Fruit fly (Drosophila melanogaster) whole organism, prepupa: ENCODE results near the gene Mrp4.

Experiments used
- Blimp-1 ChIP-seq: fragments of 200-800 bp; sonication (Bioruptor generic); optimal IDR thresholded peaks from 3 replicates; lab custom pipeline; 2017; ENCODE audit warnings: missing biosample characterization, missing genetic modification characterization, mild to moderate bottlenecking, moderate library complexity, missing genetic modification reagents
- CG11294 ChIP-seq: fragments of 200-800 bp; sonication (Bioruptor generic); IDR thresholded peaks from 2 replicates; pipeline ENCODE4 v1.3.6; 2022; ENCODE audit warnings: missing biosample characterization, missing genetic modification characterization
- CG11762 ChIP-seq: fragments of 200-800 bp; sonication (Bioruptor generic); optimal IDR thresholded peaks from 3 replicates; lab custom pipeline; 2016; ENCODE audit warnings: missing biosample characterization, missing genetic modification characterization; ENCODE audit not compliant: insufficient read depth
- CG11902 ChIP-seq: fragments of 200-800 bp; sonication (Bioruptor generic); optimal IDR thresholded peaks from 3 replicates; lab custom pipeline; 2016; ENCODE audit warnings: missing biosample characterization, missing genetic modification characterization
- CG15336 ChIP-seq: fragments of 200-800 bp; sonication (Bioruptor generic); IDR thresholded peaks from 2 replicates; pipeline ENCODE4 v1.3.6; 2022; ENCODE audit warnings: missing biosample characterization, missing genetic modification characterization
- CG16779 ChIP-seq: fragments of 200-800 bp; sonication (Bioruptor generic); optimal IDR thresholded peaks from 3 replicates; lab custom pipeline; 2017; ENCODE audit warnings: missing biosample characterization, mild to moderate bottlenecking, missing genetic modification characterization
- CG3032 ChIP-seq: fragments of 200-800 bp; optimal IDR thresholded peaks from 2 replicates; lab custom pipeline; 2019; ENCODE audit warnings: missing biosample characterization, mild to moderate bottlenecking, missing genetic modification characterization, moderate library complexity
- CG31627 ChIP-seq: fragments of 200-800 bp; sonication (Bioruptor generic); optimal IDR thresholded peaks from 3 replicates; lab custom pipeline; 2016; ENCODE audit warnings: missing biosample characterization, missing genetic modification characterization
- CG34406 ChIP-seq: fragments of 200-800 bp; sonication (Bioruptor generic); optimal IDR thresholded peaks from 3 replicates; lab custom pipeline; 2016; ENCODE audit warnings: missing biosample characterization, missing genetic modification characterization
- CG3919 ChIP-seq: fragments of 200-800 bp; sonication (Bioruptor generic); optimal IDR thresholded peaks from 3 replicates; lab custom pipeline; 2016; ENCODE audit warnings: missing biosample characterization, missing genetic modification characterization
- CG4318 ChIP-seq: fragments of 200-800 bp; sonication (Bioruptor generic); optimal IDR thresholded peaks from 3 replicates; lab custom pipeline; 2017; ENCODE audit warnings: missing biosample characterization, mild to moderate bottlenecking, missing genetic modification characterization
- CG6276 ChIP-seq: fragments of 200-800 bp; sonication (Bioruptor generic); optimal IDR thresholded peaks from 2 replicates; lab custom pipeline; 2017; ENCODE audit warnings: missing biosample characterization, mild to moderate bottlenecking, missing genetic modification characterization
- CG6792 ChIP-seq: fragments of 200-800 bp; sonication (Bioruptor generic); optimal IDR thresholded peaks from 3 replicates; lab custom pipeline; 2016; ENCODE audit warnings: missing biosample characterization, missing genetic modification characterization
- CG6808 ChIP-seq: fragments of 200-800 bp; sonication (Bioruptor generic); optimal IDR thresholded peaks from 3 replicates; lab custom pipeline; 2017; ENCODE audit warnings: missing biosample characterization, missing genetic modification characterization, mild to moderate bottlenecking, moderate library complexity, missing genetic modification reagents
- CG7368 ChIP-seq: fragments of 200-800 bp; sonication (Bioruptor generic); optimal IDR thresholded peaks from 3 replicates; lab custom pipeline; 2016; ENCODE audit warnings: missing biosample characterization, missing genetic modification characterization
- CG8319 ChIP-seq: fragments of 200-800 bp; sonication (Bioruptor generic); optimal IDR thresholded peaks from 3 replicates; lab custom pipeline; 2016; ENCODE audit warnings: missing biosample characterization, missing genetic modification characterization
- CG8632 ChIP-seq: fragments of 200-800 bp; sonication (Bioruptor generic); optimal IDR thresholded peaks from 3 replicates; lab custom pipeline; 2016; ENCODE audit warnings: missing biosample characterization, missing genetic modification characterization
- CG9139 ChIP-seq: fragments of 200-800 bp; sonication (Bioruptor generic); optimal IDR thresholded peaks from 3 replicates; lab custom pipeline; 2017; ENCODE audit warnings: missing biosample characterization, mild to moderate bottlenecking, missing genetic modification characterization
- Eip75B ChIP-seq: fragments of 200-800 bp; sonication (Bioruptor generic); optimal IDR thresholded peaks from 3 replicates; lab custom pipeline; 2016; ENCODE audit warnings: missing biosample characterization, missing genetic modification characterization
- Eip93F ChIP-seq: fragments of 200-800 bp; sonication (Bioruptor generic); optimal IDR thresholded peaks from 2 replicates; lab custom pipeline; 2016; ENCODE audit warnings: missing biosample characterization, mild to moderate bottlenecking, missing genetic modification characterization
- Ets21C ChIP-seq: fragments of 200-800 bp; sonication (Bioruptor generic); optimal IDR thresholded peaks from 3 replicates; lab custom pipeline; 2016; ENCODE audit warnings: missing biosample characterization, missing genetic modification characterization
- Ets96B ChIP-seq: fragments of 200-800 bp; optimal IDR thresholded peaks from 2 replicates; lab custom pipeline; 2019; ENCODE audit warnings: missing biosample characterization, mild to moderate bottlenecking, missing genetic modification characterization, moderate library complexity
- Gug ChIP-seq: fragments of 200-800 bp; sonication (Bioruptor generic); IDR thresholded peaks from 2 replicates; pipeline ENCODE4 v1.3.6; 2022; ENCODE audit warnings: missing biosample characterization, missing genetic modification characterization
- Hr39 ChIP-seq: fragments of 200-800 bp; sonication (Bioruptor generic); optimal IDR thresholded peaks from 2 replicates; lab custom pipeline; 2016; ENCODE audit warnings: missing biosample characterization, missing genetic modification characterization
- Lpt ChIP-seq: fragments of 200-800 bp; sonication (Bioruptor generic); optimal IDR thresholded peaks from 3 replicates; lab custom pipeline; 2016; ENCODE audit warnings: missing biosample characterization, missing genetic modification characterization
- Met ChIP-seq: fragments of 200-800 bp; sonication (Bioruptor generic); optimal IDR thresholded peaks from 3 replicates; lab custom pipeline; 2016; ENCODE audit warnings: missing biosample characterization, missing genetic modification characterization
- OdsH ChIP-seq: fragments of 200-800 bp; sonication (Bioruptor generic); optimal IDR thresholded peaks from 3 replicates; lab custom pipeline; 2016; ENCODE audit warnings: missing biosample characterization, missing genetic modification characterization
- Smox ChIP-seq: fragments of 200-800 bp; sonication (Bioruptor generic); optimal IDR thresholded peaks from 3 replicates; lab custom pipeline; 2016; ENCODE audit warnings: missing biosample characterization, missing genetic modification characterization
- Sox14 ChIP-seq: fragments of 200-800 bp; sonication (Bioruptor generic); optimal IDR thresholded peaks from 3 replicates; lab custom pipeline; 2016; ENCODE audit warnings: missing biosample characterization, missing genetic modification characterization
- Sox15 ChIP-seq: fragments of 200-800 bp; sonication (Bioruptor generic); optimal IDR thresholded peaks from 3 replicates; lab custom pipeline; 2016; ENCODE audit warnings: missing biosample characterization, missing genetic modification characterization
- acj6 ChIP-seq: fragments of 200-800 bp; sonication (Bioruptor generic); optimal IDR thresholded peaks from 3 replicates; lab custom pipeline; 2016; ENCODE audit warnings: missing biosample characterization, missing genetic modification characterization
- cyc ChIP-seq: fragments of 200-800 bp; sonication (Bioruptor generic); optimal IDR thresholded peaks from 3 replicates; lab custom pipeline; 2016; ENCODE audit warnings: missing biosample characterization, missing genetic modification characterization
- dac ChIP-seq: fragments of 200-800 bp; sonication (Bioruptor generic); optimal IDR thresholded peaks from 2 replicates; lab custom pipeline; 2017; ENCODE audit warnings: missing biosample characterization, mild to moderate bottlenecking, missing genetic modification characterization
- dsx ChIP-seq: fragments of 200-800 bp; optimal IDR thresholded peaks from 3 replicates; lab custom pipeline; 2019; ENCODE audit warnings: missing biosample characterization, mild to moderate bottlenecking, missing genetic modification characterization, moderate library complexity; ENCODE audit not compliant: poor library complexity, severe bottlenecking
- eg ChIP-seq: fragments of 200-800 bp; sonication (Bioruptor generic); IDR thresholded peaks from 3 replicates; pipeline ENCODE4 v1.3.6; 2022; ENCODE audit warnings: missing biosample characterization, missing genetic modification characterization
- esn ChIP-seq: fragments of 200-800 bp; sonication (Bioruptor generic); optimal IDR thresholded peaks from 2 replicates; lab custom pipeline; 2016; ENCODE audit warnings: missing biosample characterization, mild to moderate bottlenecking, missing genetic modification characterization, moderate library complexity
- fd59A ChIP-seq: fragments of 200-800 bp; sonication (Bioruptor generic); optimal IDR thresholded peaks from 2 replicates; lab custom pipeline; 2017; ENCODE audit warnings: missing biosample characterization, mild to moderate bottlenecking, missing genetic modification characterization, missing genetic modification reagents
- fd85E ChIP-seq: fragments of 200-800 bp; sonication (Bioruptor generic); optimal IDR thresholded peaks from 3 replicates; lab custom pipeline; 2016; ENCODE audit warnings: missing biosample characterization, missing genetic modification characterization
- lz ChIP-seq: fragments of 200-800 bp; sonication (Bioruptor generic); optimal IDR thresholded peaks from 3 replicates; lab custom pipeline; 2016; ENCODE audit warnings: missing biosample characterization, missing genetic modification characterization
- net ChIP-seq: fragments of 200-800 bp; sonication (Bioruptor generic); optimal IDR thresholded peaks from 3 replicates; lab custom pipeline; 2016; ENCODE audit warnings: missing biosample characterization, missing genetic modification characterization
- pdm3 ChIP-seq: fragments of 200-800 bp; sonication (Bioruptor generic); optimal IDR thresholded peaks from 3 replicates; lab custom pipeline; 2016; ENCODE audit warnings: missing biosample characterization, missing genetic modification characterization
- spab ChIP-seq: fragments of 200-800 bp; sonication (Bioruptor generic); optimal IDR thresholded peaks from 2 replicates; lab custom pipeline; 2017; ENCODE audit warnings: missing biosample characterization, mild to moderate bottlenecking, missing genetic modification characterization, missing genetic modification reagents
- ss ChIP-seq, 2 experiments: fragments of 200-800 bp; sonication (Bioruptor generic); optimal IDR thresholded peaks; 2 replicates in 1 of 2; 3 replicates in 1 of 2; lab custom pipeline; 2017 to 2018; ENCODE audit warnings: mild to moderate bottlenecking in 2 of 2, missing biosample characterization in 2 of 2, missing genetic modification characterization in 2 of 2, moderate library complexity in 1 of 2
- topi ChIP-seq: fragments of 200-800 bp; sonication (Bioruptor generic); optimal IDR thresholded peaks from 3 replicates; lab custom pipeline; 2016; ENCODE audit warnings: missing biosample characterization, missing genetic modification characterization
- vri ChIP-seq: fragments of 200-800 bp; sonication (Bioruptor generic); optimal IDR thresholded peaks from 3 replicates; lab custom pipeline; 2016; ENCODE audit warnings: missing biosample characterization, mild to moderate bottlenecking, missing genetic modification characterization

The Mrp4 gene

DNA sequence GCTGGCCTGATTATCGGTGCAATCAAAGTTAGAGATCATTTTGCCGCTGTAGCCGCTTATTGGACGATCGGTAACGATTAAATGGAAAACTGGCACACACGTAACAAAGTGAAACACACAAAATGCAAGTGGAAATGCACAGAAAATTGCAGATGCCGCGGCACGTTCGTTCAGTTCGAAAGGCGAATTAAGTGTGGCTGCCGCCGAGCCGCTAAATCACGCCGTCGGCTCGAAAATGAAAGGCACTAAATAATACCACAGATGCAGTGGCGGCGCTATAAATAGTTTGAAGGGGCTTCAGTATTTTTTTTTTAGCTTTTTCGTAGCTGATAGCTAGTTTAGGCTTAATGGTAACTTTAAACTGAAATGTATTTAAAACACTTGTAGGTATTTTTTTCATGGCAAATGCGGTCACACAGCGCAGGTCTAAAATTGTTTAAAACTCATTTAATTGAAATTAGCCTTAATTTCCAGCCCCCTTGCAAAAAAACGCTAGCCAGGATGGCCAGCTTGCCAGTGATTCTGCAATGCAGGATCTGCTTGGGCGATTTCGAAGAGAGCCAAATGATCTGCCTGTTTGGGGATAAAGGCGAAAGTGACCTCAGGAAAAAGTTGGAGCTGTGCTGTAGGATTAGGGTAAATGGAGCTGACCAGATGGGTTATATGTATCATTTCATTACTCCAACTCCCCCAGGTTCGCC, 50.8 kb downstream of the Mrp4 start, which contains the start of the genes Jupiter and CG14710 (continued):
- TF ChIP-seq esn (GFP tag; lab: Kevin White, UChicago) (peak; percentile 56), CG11294 (GFP tag; lab: Robert Waterston, UW) (peak; percentile 57; the same call in 1 of the 2 replicates), Hr39 (GFP tag; lab: Kevin White, UChicago) (peak; percentile 65), acj6 (GFP tag; lab: Kevin White, UChicago) (peak; percentile 41), CG15336 (GFP tag; lab: Robert Waterston, UW) (no peak; the same call in 1 of the 2 replicates), net (GFP tag; lab: Kevin White, UChicago) (no peak), CG31627 (GFP tag; lab: Kevin White, UChicago) (peak; percentile 78), Lpt (GFP tag; lab: Kevin White, UChicago) (no peak), Ets96B (tag; lab: Kevin White, UChicago) (peak; percentile 19), Eip75B (no peak), CG16779 (tag; lab: Kevin White, UChicago) (no peak), CG3032 (tag; lab: Kevin White, UChicago) (peak; percentile 52), spab (GFP tag; lab: Kevin White, UChicago) (no peak), CG3919 (GFP tag; lab: Kevin White, UChicago) (peak; percentile 59), CG6808 (GFP tag; lab: Kevin White, UChicago) (no peak), vri (GFP tag; lab: Kevin White, UChicago) (no peak), Gug (GFP tag; lab: Robert Waterston, UW) (peak; percentile 50; the same call in 1 of the 2 replicates), CG6792 (peak; percentile 17), cyc (GFP tag; lab: Kevin White, UChicago) (peak; percentile 72), fd85E (GFP tag; lab: Kevin White, UChicago) (no peak), Blimp-1 (GFP tag; lab: Kevin White, UChicago) (no peak), ss (GFP tag; optimal IDR thresholded peaks at IDR 0.05; lab: Kevin White, UChicago) (peak; percentile 52 to 61), CG6276 (no peak), Sox15 (GFP tag; lab: Kevin White, UChicago) (peak; percentile 49), CG8632 (GFP tag; lab: Kevin White, UChicago) (no peak), CG9139 (GFP tag; lab: Kevin White, UChicago) (no peak), Met (GFP tag; lab: Kevin White, UChicago) (no peak), CG11902 (GFP tag; lab: Kevin White, UChicago) (peak; percentile 22)

- no peak for TF ChIP-seq CG8632 (GFP tag; lab: Kevin White, UChicago)
- no peak for TF ChIP-seq ss (GFP tag; optimal IDR thresholded peaks at IDR 0.05; lab: Kevin White, UChicago)
- TF ChIP-seq CG31627 (GFP tag; lab: Kevin White, UChicago) = peak; percentile 80
- peak; percentile 82 for TF ChIP-seq CG3032 (tag; lab: Kevin White, UChicago)
- peak; percentile 51 for TF ChIP-seq Eip93F
- peak; percentile 50 for TF ChIP-seq Lpt (GFP tag; lab: Kevin White, UChicago)
- peak; percentile 52 for TF ChIP-seq CG11902 (GFP tag; lab: Kevin White, UChicago)
- TF ChIP-seq topi (GFP tag; lab: Kevin White, UChicago) = no peak
- TF ChIP-seq CG34406 (GFP tag; lab: Kevin White, UChicago) = peak; percentile 78
- peak; percentile 65 for TF ChIP-seq CG11762 (GFP tag; lab: Kevin White, UChicago)
- TF ChIP-seq Gug (GFP tag; lab: Robert Waterston, UW) = peak; percentile 44; the same call in 1 of the 2 replicates
- TF ChIP-seq eg (GFP tag; lab: Robert Waterston, UW) = peak; percentile 83; the same call in 2 of the 3 replicates
- TF ChIP-seq CG15336 (GFP tag; lab: Robert Waterston, UW) = peak; percentile 61
- peak; percentile 76 for TF ChIP-seq CG6792
- no peak for TF ChIP-seq Ets21C
- TF ChIP-seq fd59A (GFP tag; lab: Kevin White, UChicago) = peak; percentile 32
- no peak for TF ChIP-seq spab (GFP tag; lab: Kevin White, UChicago)
- peak; percentile 64 for TF ChIP-seq Sox15 (GFP tag; lab: Kevin White, UChicago)
- no peak for TF ChIP-seq Hr39 (GFP tag; lab: Kevin White, UChicago)
- peak; percentile 80 for TF ChIP-seq Ets96B (tag; lab: Kevin White, UChicago)
- no peak for TF ChIP-seq pdm3 (GFP tag; lab: Kevin White, UChicago)
- TF ChIP-seq CG7368 = no peak
- peak; percentile 76 for TF ChIP-seq Sox14
- TF ChIP-seq Eip75B = no peak
- TF ChIP-seq dsx = no peak
- no peak for TF ChIP-seq Smox
- TF ChIP-seq CG16779 (tag; lab: Kevin White, UChicago) = no peak
- no peak for TF ChIP-seq dac (GFP tag; lab: Kevin White, UChicago)
- no peak for TF ChIP-seq CG3919 (GFP tag; lab: Kevin White, UChicago)
- no peak for TF ChIP-seq CG4318 (GFP tag; lab: Kevin White, UChicago)
- peak; percentile 86 for TF ChIP-seq acj6 (GFP tag; lab: Kevin White, UChicago)
- no peak for TF ChIP-seq OdsH
- TF ChIP-seq CG8319 (GFP tag; lab: Kevin White, UChicago) = no peak
- peak; percentile 82 for TF ChIP-seq lz (GFP tag; lab: Kevin White, UChicago)
Observed at dm6 chr3R:11623025-11623424, 54.0 kb downstream of the Mrp4 start, which contains the start of gene CG14711. TSS of gene CG14711 (plus strand) at chr3R:11623339.
